Fruit fly (Drosophila melanogaster) whole organism, embryonic: ENCODE measurements around the gene CG5808.

Source experiments
- Abd-B ChIP-seq: fragments of 200-800 bp; sonication (Bioruptor generic); optimal IDR thresholded peaks from 2 replicates; lab custom pipeline; 2018; ENCODE audit warnings: missing biosample characterization, mild to moderate bottlenecking, missing genetic modification characterization, moderate library complexity
- B-H1 ChIP-seq: fragments of 200-800 bp; sonication (Bioruptor generic); IDR thresholded peaks from 3 replicates; pipeline ENCODE4 v1.3.6; 2022; ENCODE audit warnings: missing biosample characterization, missing genetic modification characterization
- CG11398 ChIP-seq: fragments of 200-800 bp; sonication (Bioruptor generic); optimal IDR thresholded peaks from 2 replicates; lab custom pipeline; 2016; ENCODE audit warnings: missing biosample characterization, missing genetic modification characterization
- CG11456 ChIP-seq: fragments of 200-800 bp; sonication (Bioruptor generic); IDR thresholded peaks from 3 replicates; pipeline ENCODE4 v1.3.6; 2022; ENCODE audit warnings: missing biosample characterization, missing genetic modification characterization
- CG12219 ChIP-seq: fragments of 200-800 bp; sonication (Bioruptor generic); optimal IDR thresholded peaks from 3 replicates; lab custom pipeline; 2018; ENCODE audit warnings: missing biosample characterization, mild to moderate bottlenecking, missing genetic modification characterization
- CG12236 ChIP-seq: fragments of 200-800 bp; sonication (Bioruptor generic); optimal IDR thresholded peaks from 2 replicates; lab custom pipeline; 2016; ENCODE audit warnings: missing biosample characterization, missing genetic modification characterization
- CG14860 ChIP-seq: fragments of 200-800 bp; sonication (Bioruptor generic); IDR thresholded peaks from 3 replicates; pipeline ENCODE4 v1.3.6; 2022; ENCODE audit warnings: missing biosample characterization, missing genetic modification characterization; ENCODE audit not compliant: partially characterized antibody
- CG15696 ChIP-seq: fragments of 200-800 bp; sonication (Bioruptor generic); optimal IDR thresholded peaks from 2 replicates; lab custom pipeline; 2019; ENCODE audit warnings: missing biosample characterization, mild to moderate bottlenecking, missing genetic modification characterization, moderate library complexity
- CG1602 ChIP-seq: fragments of 200-800 bp; sonication (Bioruptor generic); optimal IDR thresholded peaks from 3 replicates; lab custom pipeline; 2016; ENCODE audit warnings: missing biosample characterization, missing genetic modification characterization
- CG16779 ChIP-seq: fragments of 200-800 bp; sonication (Bioruptor generic); IDR thresholded peaks from 2 replicates; pipeline ENCODE4 v1.3.6; 2022; ENCODE audit warnings: missing biosample characterization, missing genetic modification characterization
- CG16815 ChIP-seq: fragments of 200-800 bp; sonication (Bioruptor generic); optimal IDR thresholded peaks from 3 replicates; lab custom pipeline; 2017; ENCODE audit warnings: missing biosample characterization, mild to moderate bottlenecking, missing genetic modification characterization
- CG17612 ChIP-seq: fragments of 200-800 bp; sonication (Bioruptor generic); IDR thresholded peaks from 2 replicates; pipeline ENCODE4 v1.3.6; 2022; ENCODE audit warnings: missing biosample characterization, missing genetic modification characterization
- CG18599 ChIP-seq: fragments of 200-800 bp; sonication (Bioruptor generic); optimal IDR thresholded peaks from 3 replicates; lab custom pipeline; 2017; ENCODE audit warnings: missing biosample characterization, missing genetic modification characterization, mild to moderate bottlenecking, moderate library complexity, missing genetic modification reagents
- CG30020 ChIP-seq: fragments of 200-800 bp; optimal IDR thresholded peaks from 2 replicates; lab custom pipeline; 2019; ENCODE audit warnings: missing biosample characterization, mild to moderate bottlenecking, missing genetic modification characterization, moderate library complexity
- CG6765 ChIP-seq: fragments of 200-800 bp; sonication (Bioruptor generic); optimal IDR thresholded peaks from 3 replicates; lab custom pipeline; 2017; ENCODE audit warnings: missing biosample characterization, mild to moderate bottlenecking, missing genetic modification characterization
- CG7745 ChIP-seq: fragments of 200-800 bp; sonication (Bioruptor generic); optimal IDR thresholded peaks from 2 replicates; lab custom pipeline; 2018; ENCODE audit warnings: missing biosample characterization, mild to moderate bottlenecking, missing genetic modification characterization, moderate library complexity
- CG8359 ChIP-seq: fragments of 200-800 bp; sonication (Bioruptor generic); optimal IDR thresholded peaks from 2 replicates; lab custom pipeline; 2017; ENCODE audit warnings: missing biosample characterization, mild to moderate bottlenecking, missing genetic modification characterization, borderline replicate concordance
- CG8388 ChIP-seq: fragments of 200-800 bp; sonication (Bioruptor generic); optimal IDR thresholded peaks from 2 replicates; lab custom pipeline; 2019; ENCODE audit warnings: missing biosample characterization, mild to moderate bottlenecking, missing genetic modification characterization, moderate library complexity
- CG8765 ChIP-seq: fragments of 200-800 bp; sonication (Bioruptor generic); IDR thresholded peaks from 2 replicates; pipeline ENCODE4 v1.3.6; 2022; ENCODE audit warnings: missing biosample characterization, missing genetic modification characterization
- CG9437 ChIP-seq: fragments of 200-800 bp; sonication (Bioruptor generic); optimal IDR thresholded peaks from 2 replicates; lab custom pipeline; 2018; ENCODE audit warnings: missing biosample characterization, mild to moderate bottlenecking, missing genetic modification characterization
- CG9932 ChIP-seq: fragments of 200-800 bp; sonication (Bioruptor generic); IDR thresholded peaks from 2 replicates; pipeline ENCODE4 v1.3.6; 2022; ENCODE audit warnings: missing biosample characterization, missing genetic modification characterization
- Dfd ChIP-seq, 2 experiments: fragments of >200 bp; optimal IDR thresholded peaks; 2 replicates each; lab custom pipeline; 2017; ENCODE audit warnings: missing biosample characterization in 2 of 2, missing genetic modification characterization in 2 of 2
- Doc3 ChIP-seq: fragments of 200-800 bp; sonication (Bioruptor generic); IDR thresholded peaks from 3 replicates; pipeline ENCODE4 v1.3.6; 2022; ENCODE audit warnings: missing biosample characterization, missing genetic modification characterization; ENCODE audit not compliant: partially characterized antibody
- E2f2 ChIP-seq: fragments of 200-800 bp; sonication (Bioruptor generic); IDR thresholded peaks from 2 replicates; pipeline ENCODE4 v1.3.6; 2022; ENCODE audit warnings: missing biosample characterization, missing genetic modification characterization
- Elba2 ChIP-seq: fragments of 200-800 bp; sonication (Bioruptor generic); optimal IDR thresholded peaks from 3 replicates; lab custom pipeline; 2016; ENCODE audit warnings: missing biosample characterization, missing genetic modification characterization
- Fer2 ChIP-seq: fragments of 200-800 bp; sonication (Bioruptor generic); optimal IDR thresholded peaks from 2 replicates; lab custom pipeline; 2018; ENCODE audit warnings: missing biosample characterization, mild to moderate bottlenecking, missing genetic modification characterization, moderate library complexity
- Fer3 ChIP-seq: fragments of 200-800 bp; sonication (Bioruptor generic); optimal IDR thresholded peaks from 2 replicates; lab custom pipeline; 2018; ENCODE audit warnings: missing biosample characterization, mild to moderate bottlenecking, missing genetic modification characterization, moderate library complexity
- Hmx ChIP-seq: fragments of 200-800 bp; sonication (Bioruptor generic); optimal IDR thresholded peaks from 2 replicates; lab custom pipeline; 2016; ENCODE audit warnings: missing biosample characterization, missing genetic modification characterization
- Meics ChIP-seq: fragments of 200-800 bp; sonication (Bioruptor generic); optimal IDR thresholded peaks from 2 replicates; lab custom pipeline; 2017; ENCODE audit warnings: missing biosample characterization, mild to moderate bottlenecking, missing genetic modification characterization
- Nf-YA ChIP-seq: fragments of 200-800 bp; sonication (Bioruptor generic); IDR thresholded peaks from 2 replicates; pipeline ENCODE4 v1.3.6; 2022; ENCODE audit warnings: missing biosample characterization, missing genetic modification characterization
- Ravus ChIP-seq: fragments of 200-800 bp; sonication (Bioruptor generic); IDR thresholded peaks from 2 replicates; pipeline ENCODE4 v1.3.6; 2022; ENCODE audit warnings: missing biosample characterization, missing genetic modification characterization
- Rx ChIP-seq: fragments of 200-800 bp; sonication (Bioruptor generic); IDR thresholded peaks from 2 replicates; pipeline ENCODE4 v1.3.6; 2022; ENCODE audit warnings: missing biosample characterization, missing genetic modification characterization
- Sry-β ChIP-seq: fragments of 200-800 bp; sonication (Bioruptor generic); optimal IDR thresholded peaks from 2 replicates; lab custom pipeline; 2018; ENCODE audit warnings: missing biosample characterization, mild to moderate bottlenecking, missing genetic modification characterization, moderate library complexity
- ara ChIP-seq: fragments of 200-800 bp; sonication (Bioruptor generic); IDR thresholded peaks from 2 replicates; pipeline ENCODE4 v1.3.6; 2022; ENCODE audit warnings: missing biosample characterization, missing genetic modification characterization
- cg ChIP-seq: fragments of 200-800 bp; sonication (Bioruptor generic); optimal IDR thresholded peaks from 3 replicates; lab custom pipeline; 2019; ENCODE audit warnings: missing biosample characterization, mild to moderate bottlenecking, missing genetic modification characterization, moderate library complexity
- crc ChIP-seq: fragments of 200-800 bp; sonication (Bioruptor generic); optimal IDR thresholded peaks from 2 replicates; lab custom pipeline; 2016; ENCODE audit warnings: missing biosample characterization, missing genetic modification characterization
- dan ChIP-seq: fragments of 200-800 bp; sonication (Bioruptor generic); IDR thresholded peaks from 2 replicates; pipeline ENCODE4 v1.3.6; 2022; ENCODE audit warnings: missing biosample characterization, missing genetic modification characterization
- hbn ChIP-seq: fragments of 200-800 bp; sonication (Bioruptor generic); IDR thresholded peaks from 2 replicates; pipeline ENCODE4 v1.3.6; 2022; ENCODE audit warnings: missing biosample characterization, missing genetic modification characterization; ENCODE audit not compliant: partially characterized antibody
- jumu ChIP-seq: fragments of 200-800 bp; sonication (Bioruptor generic); optimal IDR thresholded peaks from 3 replicates; lab custom pipeline; 2016; ENCODE audit warnings: missing biosample characterization, missing genetic modification characterization
- nau ChIP-seq: fragments of 200-800 bp; sonication (Bioruptor generic); optimal IDR thresholded peaks from 3 replicates; lab custom pipeline; 2017; ENCODE audit warnings: missing biosample characterization, mild to moderate bottlenecking, missing genetic modification characterization, missing genetic modification reagents
- odd ChIP-seq: fragments of 200-800 bp; sonication (Bioruptor generic); optimal IDR thresholded peaks from 2 replicates; lab custom pipeline; 2017; ENCODE audit warnings: missing biosample characterization, mild to moderate bottlenecking, missing genetic modification characterization
- run ChIP-seq: fragments of 200-800 bp; sonication (Bioruptor generic); optimal IDR thresholded peaks from 3 replicates; lab custom pipeline; 2018; ENCODE audit warnings: missing biosample characterization, mild to moderate bottlenecking, missing genetic modification characterization
- sens ChIP-seq: fragments of 200-800 bp; sonication (Bioruptor generic); peaks from one replicate; lab custom pipeline; 2016; ENCODE audit warnings: missing biosample characterization, missing genetic modification characterization
- shn ChIP-seq: fragments of 200-800 bp; sonication (Bioruptor generic); optimal IDR thresholded peaks from 3 replicates; lab custom pipeline; 2016; ENCODE audit warnings: missing biosample characterization, missing genetic modification characterization
- slp2 ChIP-seq: fragments of 200-800 bp; sonication (Bioruptor generic); optimal IDR thresholded peaks from 2 replicates; lab custom pipeline; 2016; ENCODE audit warnings: missing biosample characterization, missing genetic modification characterization
- sr ChIP-seq: fragments of 200-800 bp; sonication (Bioruptor generic); IDR thresholded peaks from 3 replicates; pipeline ENCODE4 v1.3.6; 2022; ENCODE audit warnings: missing biosample characterization, missing genetic modification characterization
- stwl ChIP-seq: fragments of 200-800 bp; sonication (Bioruptor generic); optimal IDR thresholded peaks from 3 replicates; lab custom pipeline; 2018; ENCODE audit warnings: missing biosample characterization, mild to moderate bottlenecking, missing genetic modification characterization, moderate library complexity
- vnd ChIP-seq: fragments of 200-800 bp; sonication (Bioruptor generic); IDR thresholded peaks from 3 replicates; pipeline ENCODE4 v1.3.6; 2022; ENCODE audit warnings: missing biosample characterization, missing genetic modification characterization; ENCODE audit not compliant: partially characterized antibody

The CG5808 gene

dm6 chr3R:24771273-24772231 lies 45.3 kb downstream of the CG5808 start, which contains the start of gene CG42331 (continued):
- TF ChIP-seq CG9437 (GFP tag; lab: Kevin White, UChicago) (peak; percentile 66), stwl (tag; lab: Kevin White, UChicago) (no peak), Rx (GFP tag; lab: Robert Waterston, UW) (no peak; the same call in 1 of the 2 replicates), Abd-B (GFP tag; lab: Kevin White, UChicago) (peak; percentile 54), Dfd (GFP tag; optimal IDR thresholded peaks at IDR 0.05; lab: Kevin White, UChicago) (no peak), CG14860 (no peak), CG16815 (GFP tag; lab: Kevin White, UChicago) (no peak), slp2 (GFP tag; lab: Kevin White, UChicago) (peak; percentile 52), Nf-YA (no peak), CG15696 (no peak), CG16779 (GFP tag; lab: Robert Waterston, UW) (no peak), CG12219 (peak; percentile 29), Doc3 (no peak), crc (GFP tag; lab: Kevin White, UChicago) (no peak), vnd (GFP tag; lab: Robert Waterston, UW) (no peak), Fer3 (tag; lab: Kevin White, UChicago) (peak; percentile 60), CG8359 (GFP tag; lab: Kevin White, UChicago) (peak; percentile 7), CG11456 (no peak), CG11398 (GFP tag; lab: Kevin White, UChicago) (no peak), hbn (GFP tag; lab: Robert Waterston, UW) (no peak), Sry-β (GFP tag; lab: Kevin White, UChicago) (no peak), CG7745 (no peak), B-H1 (GFP tag; lab: Robert Waterston, UW) (peak; percentile 57; the same call in 2 of the 3 replicates), Hmx (GFP tag; lab: Kevin White, UChicago) (no peak), Fer2 (no peak), E2f2 (GFP tag; lab: Robert Waterston, UW) (no peak), CG17612 (GFP tag; lab: Robert Waterston, UW) (no peak), CG6765 (GFP tag; lab: Kevin White, UChicago) (no peak), Elba2 (GFP tag; lab: Kevin White, UChicago) (no peak), shn (GFP tag; lab: Kevin White, UChicago) (peak; percentile 57), CG18599 (peak; percentile 68), CG8765 (GFP tag; lab: Robert Waterston, UW) (no peak), jumu (GFP tag; lab: Kevin White, UChicago) (peak; percentile 43), CG12236 (no peak), CG30020 (no peak), cg (peak; percentile 76), CG1602 (GFP tag; lab: Kevin White, UChicago) (peak; percentile 16), nau (GFP tag; lab: Kevin White, UChicago) (peak; percentile 46), sens (GFP tag; lab: Kevin White, UChicago) (peak; percentile 87), dan (no peak), odd (GFP tag; lab: Kevin White, UChicago) (peak; percentile 24), run (tag; lab: Kevin White, UChicago) (peak; percentile 72), ara (GFP tag; lab: Robert Waterston, UW) (no peak), Ravus (GFP tag; lab: Robert Waterston, UW) (no peak; the same call in 1 of the 2 replicates), Meics (peak; percentile 63), CG8388 (GFP tag; lab: Kevin White, UChicago) (peak; percentile 43), CG9932 (GFP tag; lab: Robert Waterston, UW) (0 out of 2 replicates have a peak, but pooled peaks have one; percentile 6), sr (GFP tag; lab: Robert Waterston, UW) (peak; percentile 66; the same call in 2 of the 3 replicates)
